Fruit fly (Drosophila melanogaster) whole organism: ENCODE results near the gene CG46280.

ENCODE experiments used
- CG8478 ChIP-seq: fragments of >200 bp; optimal IDR thresholded peaks from 2 replicates; lab custom pipeline; 2018; ENCODE audit warnings: inconsistent platforms
- Dll ChIP-seq: fragments of >200 bp; optimal IDR thresholded peaks from 2 replicates; lab custom pipeline; 2017
- pan ChIP-seq: fragments of >200 bp; optimal IDR thresholded peaks from 2 replicates; lab custom pipeline; 2017
- psq ChIP-seq: fragments of >200 bp; optimal IDR thresholded peaks from 2 replicates; lab custom pipeline; 2017
- usp ChIP-seq: fragments of >200 bp; optimal IDR thresholded peaks from 2 replicates; lab custom pipeline; 2017; ENCODE audit warnings: missing biosample characterization, missing genetic modification characterization, mixed read lengths

DNA sequence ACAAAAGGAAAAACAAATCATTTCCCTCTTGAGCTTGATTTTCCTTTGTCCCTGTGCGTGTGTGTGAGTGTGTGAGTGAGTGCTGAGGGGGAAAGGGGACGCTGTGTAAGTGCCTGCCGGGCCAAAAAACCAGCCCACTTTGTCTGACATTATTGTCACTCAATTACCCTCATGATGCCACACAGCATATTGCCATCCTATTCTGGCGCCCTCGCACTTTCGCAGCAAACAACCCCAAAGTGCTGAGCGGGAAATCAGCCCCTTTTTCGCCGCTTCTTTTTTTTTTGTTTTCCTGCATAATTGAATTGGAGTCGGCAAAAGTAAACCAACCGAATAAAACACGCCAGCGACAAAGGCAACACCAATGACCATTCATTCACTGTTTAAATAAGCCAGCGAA, 45.3 kb upstream of the CG46280 start:
- no peak for TF ChIP-seq CG8478
- no peak for TF ChIP-seq psq (lab: Kevin White, UChicago)
- TF ChIP-seq Dll (lab: Kevin White, UChicago): no peak
- no peak for TF ChIP-seq usp (GFP tag; lab: Kevin White, UChicago)
- no peak for TF ChIP-seq pan
